Worm (Caenorhabditis elegans) whole organism, mixed stage, embryonic: ENCODE data around the gene F14D7.9.

Source experiments
- elt-1 ChIP-seq: sonication (generic microtip); optimal IDR thresholded peaks from 2 replicates; lab custom pipeline; 2017; ENCODE audit warnings: missing genetic modification characterization, mild to moderate bottlenecking, missing compliant biosample characterization, antibody characterized with exemption, moderate library complexity, borderline replicate concordance; ENCODE audit not compliant: insufficient read depth
- pha-4 ChIP-seq: fragments of 150-350 bp; optimal IDR thresholded peaks from 2 replicates; lab custom pipeline; 2018; ENCODE audit warnings: missing biosample characterization, missing genetic modification reagents, missing genetic modification characterization

ce11 chrV:14314236-14314635, 19.7 kb downstream of the F14D7.9 start, which contains the start of gene F47B8.1:
- TF ChIP-seq elt-1 (tag; lab: Kevin White, UChicago) (no peak), pha-4 (tag; lab: Kevin White, UChicago) (no peak)
